Worm (Caenorhabditis elegans) whole organism, L1 larva: ENCODE measurements around the gene lact-1.

Experiments used
- ces-1 ChIP-seq: fragments of 150-350 bp; optimal IDR thresholded peaks from 2 replicates; lab custom pipeline; 2014; ENCODE audit warnings: missing biosample characterization, missing genetic modification reagents, missing genetic modification characterization
- dpl-1 ChIP-seq, 3 experiments: fragments of 150-350 bp in 2 of 3; sonication (generic microtip) in 1 of 3; optimal IDR thresholded peaks; 2 replicates each; lab custom pipeline; 2014 to 2017; ENCODE audit warnings: missing biosample characterization in 3 of 3, missing genetic modification characterization in 3 of 3, missing genetic modification reagents in 3 of 3
- elt-3 ChIP-seq, 6 experiments: fragments of 150-350 bp in 1 of 6; sonication (generic microtip); optimal IDR thresholded peaks; 2 replicates each; lab custom pipeline; 2017 to 2018; ENCODE audit warnings: missing biosample characterization in 6 of 6, missing genetic modification characterization in 6 of 6, inconsistent platforms in 1 of 6
- fkh-10 ChIP-seq: sonication (generic microtip); optimal IDR thresholded peaks from 2 replicates; lab custom pipeline; 2017; ENCODE audit warnings: missing biosample characterization, missing genetic modification reagents, missing genetic modification characterization
- mab-9 ChIP-seq: fragments of 200-800 bp; sonication (Bioruptor generic); IDR thresholded peaks from 2 replicates; pipeline ENCODE4 v1.3.6; 2022; ENCODE audit warnings: missing genetic modification reagents, missing genetic modification characterization, missing compliant biosample characterization
- mdl-1 ChIP-seq, 2 experiments: fragments of 150-350 bp; optimal IDR thresholded peaks; 2 replicates each; lab custom pipeline; 2014 to 2017; ENCODE audit warnings: missing biosample characterization in 2 of 2, missing genetic modification characterization in 2 of 2, inconsistent platforms in 1 of 2
- nhr-11 ChIP-seq: fragments of 150-350 bp; optimal IDR thresholded peaks from 2 replicates; lab custom pipeline; 2014; ENCODE audit warnings: missing biosample characterization, missing genetic modification characterization
- rnt-1 ChIP-seq: sonication (generic microtip); optimal IDR thresholded peaks from 2 replicates; lab custom pipeline; 2016; ENCODE audit warnings: mild to moderate bottlenecking, missing genetic modification characterization, moderate library complexity, missing compliant biosample characterization
- skn-1 ChIP-seq: fragments of 150-350 bp; optimal IDR thresholded peaks from 2 replicates; lab custom pipeline; 2014; ENCODE audit warnings: missing biosample characterization, missing genetic modification characterization
- tbx-2 ChIP-seq: sonication (generic microtip); optimal IDR thresholded peaks from 2 replicates; lab custom pipeline; 2016; ENCODE audit warnings: missing genetic modification characterization, missing compliant biosample characterization
- unc-130 ChIP-seq: fragments of 150-350 bp; optimal IDR thresholded peaks from 2 replicates; lab custom pipeline; 2017; ENCODE audit warnings: missing biosample characterization, missing genetic modification characterization, inconsistent platforms
- unc-62 ChIP-seq: fragments of 150-350 bp; optimal IDR thresholded peaks from 2 replicates; lab custom pipeline; 2014; ENCODE audit warnings: missing biosample characterization, missing genetic modification reagents, missing genetic modification characterization
- unc-98 ChIP-seq: fragments of 200-800 bp; sonication (Bioruptor generic); IDR thresholded peaks from 2 replicates; pipeline ENCODE4 v1.3.6; 2022; ENCODE audit warnings: missing genetic modification characterization, missing compliant biosample characterization

ce11 chrX:7230877-7231276 lies 29.3 kb downstream of the lact-1 start:
- TF ChIP-seq nhr-11 (tag; lab: Kevin White, UChicago) (no peak), rnt-1 (tag; lab: Kevin White, UChicago) (no peak), unc-130 (tag; lab: Kevin White, UChicago) (no peak), mab-9 (GFP tag; lab: Robert Waterston, UW) (no peak), tbx-2 (tag; lab: Kevin White, UChicago) (no peak), fkh-10 (GFP tag; lab: Kevin White, UChicago) (no peak), unc-62 (GFP tag; lab: Kevin White, UChicago) (no peak), unc-98 (GFP tag; lab: Robert Waterston, UW) (no peak), elt-3 (tag; optimal IDR thresholded peaks at IDR 0.05; lab: Kevin White, UChicago) (no peak), skn-1 (tag; lab: Kevin White, UChicago) (no peak), dpl-1 (GFP tag; optimal IDR thresholded peaks at IDR 0.05; lab: Kevin White, UChicago) (no peak), mdl-1 (tag; optimal IDR thresholded peaks at IDR 0.05; lab: Kevin White, UChicago) (no peak), ces-1 (GFP tag; lab: Kevin White, UChicago) (no peak)
